Fruit fly (Drosophila melanogaster): ENCODE measurements around the gene Tim9b.

Gene Tim9b

dm6 chrX:19590579-19590978 lies 27.8 kb downstream of the Tim9b start:
- TF ChIP-seq kay (GFP tag; ENCODE audit: borderline replicate concordance): no peak
- TF ChIP-seq CG12768 (GFP tag; optimal IDR thresholded peaks at IDR 0.05): no peak
- no peak for TF ChIP-seq CG7045 (GFP tag; optimal IDR thresholded peaks at IDR 0.05)
- no peak for TF ChIP-seq CG7101 (tag; optimal IDR thresholded peaks at IDR 0.05)
- TF ChIP-seq CG1620 (GFP tag; optimal IDR thresholded peaks at IDR 0.05): no peak
- TF ChIP-seq tj (GFP tag; optimal IDR thresholded peaks at IDR 0.05): no peak
- no peak for TF ChIP-seq Clk (GFP tag; optimal IDR thresholded peaks at IDR 0.05)
- TF ChIP-seq CG11617 (GFP tag; optimal IDR thresholded peaks at IDR 0.05): no peak
- no peak for TF ChIP-seq pad (GFP tag; optimal IDR thresholded peaks at IDR 0.05)

- no peak for TF ChIP-seq CG14711 (tag; optimal IDR thresholded peaks at IDR 0.05)
- no peak for TF ChIP-seq tj (GFP tag; optimal IDR thresholded peaks at IDR 0.05)
- no peak for TF ChIP-seq cnc (optimal IDR thresholded peaks at IDR 0.05)
- no peak for TF ChIP-seq toe (GFP tag; optimal IDR thresholded peaks at IDR 0.05)
- no peak for TF ChIP-seq CG12768 (GFP tag; optimal IDR thresholded peaks at IDR 0.05)
- no peak for TF ChIP-seq CG33017 (tag; optimal IDR thresholded peaks at IDR 0.05)
- TF ChIP-seq CG1620 (GFP tag; optimal IDR thresholded peaks at IDR 0.05): no peak
- no peak for TF ChIP-seq kay (GFP tag; ENCODE audit: borderline replicate concordance)
- no peak for TF ChIP-seq ovo (GFP tag; optimal IDR thresholded peaks at IDR 0.05)
- no peak for TF ChIP-seq CG5204 (GFP tag; optimal IDR thresholded peaks at IDR 0.05)
- TF ChIP-seq Mnt (GFP tag; optimal IDR thresholded peaks at IDR 0.05): no peak
- no peak for TF ChIP-seq CG11617 (GFP tag; optimal IDR thresholded peaks at IDR 0.05)
- TF ChIP-seq pad (GFP tag; optimal IDR thresholded peaks at IDR 0.05): no peak
- TF ChIP-seq Clk (GFP tag; optimal IDR thresholded peaks at IDR 0.05): no peak
- no peak for TF ChIP-seq Hr96 (GFP tag; optimal IDR thresholded peaks at IDR 0.05)
Observed at dm6 chrX:19590070-19590469, 28.3 kb downstream of the Tim9b start, which contains the start of gene CG14219. CG14219 (minus strand) TSS chrX:19590170.

- no peak for TF ChIP-seq CG14711 (tag; optimal IDR thresholded peaks at IDR 0.05)
- TF ChIP-seq bab1 (GFP tag; optimal IDR thresholded peaks at IDR 0.05): no peak
- no peak for TF ChIP-seq toe (GFP tag; optimal IDR thresholded peaks at IDR 0.05)
- no peak for TF ChIP-seq Mnt (GFP tag; optimal IDR thresholded peaks at IDR 0.05)
- no peak for TF ChIP-seq Hr96 (GFP tag; optimal IDR thresholded peaks at IDR 0.05)
- TF ChIP-seq tj (GFP tag; optimal IDR thresholded peaks at IDR 0.05): no peak
- TF ChIP-seq Crg-1 (GFP tag; optimal IDR thresholded peaks at IDR 0.05): no peak
- no peak for TF ChIP-seq cnc (optimal IDR thresholded peaks at IDR 0.05)
- TF ChIP-seq CG1620 (GFP tag; optimal IDR thresholded peaks at IDR 0.05): no peak
- TF ChIP-seq CG11617 (GFP tag; optimal IDR thresholded peaks at IDR 0.05): no peak
- TF ChIP-seq cic (GFP tag; optimal IDR thresholded peaks at IDR 0.05): no peak
Observed at dm6 chrX:19585142-19585541, 33.2 kb downstream of the Tim9b start.

- TF ChIP-seq Hr96 (GFP tag; optimal IDR thresholded peaks at IDR 0.05): no peak
- TF ChIP-seq CG14711 (tag; optimal IDR thresholded peaks at IDR 0.05): no peak
- TF ChIP-seq tj (GFP tag; optimal IDR thresholded peaks at IDR 0.05): no peak
- no peak for TF ChIP-seq toe (GFP tag; optimal IDR thresholded peaks at IDR 0.05)
- TF ChIP-seq ovo (GFP tag; optimal IDR thresholded peaks at IDR 0.05): no peak
- TF ChIP-seq CG12768 (GFP tag; optimal IDR thresholded peaks at IDR 0.05): no peak
- no peak for TF ChIP-seq CG1620 (GFP tag; optimal IDR thresholded peaks at IDR 0.05)
- no peak for TF ChIP-seq CG7045 (GFP tag; optimal IDR thresholded peaks at IDR 0.05)
- no peak for TF ChIP-seq Crg-1 (GFP tag; optimal IDR thresholded peaks at IDR 0.05)
- TF ChIP-seq cnc (optimal IDR thresholded peaks at IDR 0.05): no peak
- no peak for TF ChIP-seq CG7101 (tag; optimal IDR thresholded peaks at IDR 0.05)
Observed at dm6 chrX:19583317-19583716, 35.0 kb downstream of the Tim9b start, which contains the start of gene CG14204. CG14204 (plus strand) TSS chrX:19583617.

DNA sequence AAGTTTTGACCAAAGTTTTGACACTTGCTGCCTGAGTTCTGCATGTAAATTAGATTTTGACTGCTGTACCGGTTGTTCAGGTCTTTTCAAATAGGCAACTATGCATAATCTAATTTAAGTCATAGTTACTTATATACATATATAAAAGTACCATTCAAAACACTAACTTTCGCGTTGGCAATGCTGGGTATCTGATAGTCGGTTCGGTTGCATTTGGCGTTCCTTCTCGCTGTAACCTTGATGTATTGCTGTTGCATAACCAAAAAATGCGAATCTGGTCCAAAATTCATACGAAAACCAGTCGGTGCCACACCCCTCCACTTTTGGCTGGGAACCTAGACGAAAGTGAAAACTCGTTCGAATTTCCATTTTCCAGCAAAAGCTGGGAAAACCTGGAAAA lies 35.6 kb downstream of the Tim9b start:
- no peak for TF ChIP-seq CG12768 (GFP tag; optimal IDR thresholded peaks at IDR 0.05)
- TF ChIP-seq cnc (optimal IDR thresholded peaks at IDR 0.05): no peak
- TF ChIP-seq kay (GFP tag; ENCODE audit: borderline replicate concordance): no peak
- TF ChIP-seq cic (GFP tag; optimal IDR thresholded peaks at IDR 0.05): no peak
- no peak for TF ChIP-seq pad (GFP tag; optimal IDR thresholded peaks at IDR 0.05)
- TF ChIP-seq bab1 (GFP tag; optimal IDR thresholded peaks at IDR 0.05): no peak

DNA sequence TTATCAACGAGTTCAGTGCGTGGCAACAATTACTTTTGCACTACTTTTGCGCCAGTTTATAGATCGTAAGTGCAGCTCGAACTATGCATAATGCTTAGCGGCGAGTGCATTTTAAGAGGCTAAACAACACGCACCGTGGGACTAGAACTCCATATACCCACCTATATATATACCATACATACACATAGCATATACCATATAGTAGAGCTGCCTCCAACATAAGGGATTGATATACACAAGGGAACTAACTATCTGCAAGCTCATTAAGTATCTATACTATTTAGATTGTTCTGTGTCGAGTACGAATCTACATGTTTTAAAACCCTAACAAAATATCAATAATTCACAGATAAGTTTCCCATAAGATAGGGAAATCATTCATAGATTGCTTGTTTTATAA lies 36.5 kb downstream of the Tim9b start, which contains the start of gene CG14218:
CG14218 (minus strand) TSS at position 101 of the 400 bp plus-strand sequence.
- TF ChIP-seq CG11617 (GFP tag; optimal IDR thresholded peaks at IDR 0.05) (no peak), CG7101 (tag; optimal IDR thresholded peaks at IDR 0.05) (no peak), Clk (GFP tag; optimal IDR thresholded peaks at IDR 0.05) (no peak), toe (GFP tag; optimal IDR thresholded peaks at IDR 0.05) (no peak), tj (GFP tag; optimal IDR thresholded peaks at IDR 0.05) (no peak), CG33017 (tag; optimal IDR thresholded peaks at IDR 0.05) (no peak), CG12768 (GFP tag; optimal IDR thresholded peaks at IDR 0.05) (no peak), CG5204 (GFP tag; optimal IDR thresholded peaks at IDR 0.05) (no peak), bab1 (GFP tag; optimal IDR thresholded peaks at IDR 0.05) (no peak), Crg-1 (GFP tag; optimal IDR thresholded peaks at IDR 0.05) (no peak), cic (GFP tag; optimal IDR thresholded peaks at IDR 0.05) (no peak), CG7045 (GFP tag; optimal IDR thresholded peaks at IDR 0.05) (no peak), kay (GFP tag; ENCODE audit: borderline replicate concordance) (no peak), CG1620 (GFP tag; optimal IDR thresholded peaks at IDR 0.05) (no peak), cnc (optimal IDR thresholded peaks at IDR 0.05) (no peak)

dm6 chrX:19579648-19580301 lies 38.6 kb downstream of the Tim9b start, which contains the start of gene Tao:
Tao (minus strand) TSS chrX:19579800.
- TF ChIP-seq CG7101 (tag; optimal IDR thresholded peaks at IDR 0.05) (no peak), Crg-1 (GFP tag; optimal IDR thresholded peaks at IDR 0.05) (no peak), Mnt (GFP tag; optimal IDR thresholded peaks at IDR 0.05) (no peak), cic (GFP tag; optimal IDR thresholded peaks at IDR 0.05) (no peak), tj (GFP tag; optimal IDR thresholded peaks at IDR 0.05) (no peak), CG33017 (tag; optimal IDR thresholded peaks at IDR 0.05) (no peak), CG1620 (GFP tag; optimal IDR thresholded peaks at IDR 0.05) (no peak), cnc (optimal IDR thresholded peaks at IDR 0.05) (no peak), bab1 (GFP tag; optimal IDR thresholded peaks at IDR 0.05) (no peak), CG14711 (tag; optimal IDR thresholded peaks at IDR 0.05) (no peak), kay (GFP tag; ENCODE audit: borderline replicate concordance) (no peak)
